Worm (Caenorhabditis elegans) whole organism, young adult: ENCODE data around the gene W03A5.6.

Source experiments
- B0035.1 ChIP-seq: sonication (generic microtip); optimal IDR thresholded peaks from 2 replicates; lab custom pipeline; 2016; ENCODE audit warnings: missing genetic modification characterization, mild to moderate bottlenecking, missing compliant biosample characterization, missing genotype, missing genetic modification reagents
- F57A8.1 ChIP-seq: fragments of 200-800 bp; sonication (Bioruptor generic); optimal IDR thresholded peaks from 2 replicates; lab custom pipeline; 2018; ENCODE audit warnings: mild to moderate bottlenecking, missing genetic modification characterization, moderate library complexity, missing compliant biosample characterization
- Y67H2A.10 ChIP-seq: fragments of 200-800 bp; sonication (Bioruptor generic); conservative IDR thresholded peaks from 2 replicates; pipeline ENCODE4 v1.3.6; 2022; ENCODE audit warnings: missing genetic modification reagents, missing genetic modification characterization, missing compliant biosample characterization
- ZK185.1 ChIP-seq: sonication (generic microtip); optimal IDR thresholded peaks from 2 replicates; lab custom pipeline; 2016; ENCODE audit warnings: mild to moderate bottlenecking, missing genetic modification characterization, missing compliant biosample characterization; ENCODE audit not compliant: poor library complexity, severe bottlenecking
- egl-44 ChIP-seq: fragments of 200-800 bp; sonication (Bioruptor generic); IDR thresholded peaks from 2 replicates; pipeline ENCODE4 v1.3.6; 2022; ENCODE audit warnings: missing genetic modification reagents, missing genetic modification characterization, missing compliant biosample characterization
- ekl-4 ChIP-seq: fragments of 200-800 bp; sonication (Bioruptor generic); IDR thresholded peaks from 2 replicates; pipeline ENCODE4 v1.3.6; 2022; ENCODE audit warnings: missing genetic modification reagents, missing genetic modification characterization, missing compliant biosample characterization
- fkh-3 ChIP-seq: sonication (generic microtip); optimal IDR thresholded peaks from 2 replicates; lab custom pipeline; 2016; ENCODE audit warnings: mild to moderate bottlenecking, missing genetic modification characterization, missing compliant biosample characterization
- hrde-1 ChIP-seq: sonication (generic microtip); optimal IDR thresholded peaks from 2 replicates; lab custom pipeline; 2016; ENCODE audit warnings: missing genetic modification characterization, mild to moderate bottlenecking, missing compliant biosample characterization, moderate library complexity, missing genotype, missing genetic modification reagents, borderline replicate concordance
- mxl-1 ChIP-seq: sonication (generic microtip); optimal IDR thresholded peaks from 2 replicates; lab custom pipeline; 2016; ENCODE audit warnings: missing genetic modification characterization, missing compliant biosample characterization
- nhr-120 ChIP-seq: fragments of 200-800 bp; sonication (Bioruptor generic); IDR thresholded peaks from 2 replicates; pipeline ENCODE4 v1.3.6; 2022; ENCODE audit warnings: missing genetic modification characterization, missing compliant biosample characterization
- snpc-4 ChIP-seq, 5 experiments: fragments of 150-350 bp in 1 of 5; sonication (generic microtip) in 4 of 5; optimal IDR thresholded peaks; 2 replicates each; lab custom pipeline; 2014 to 2018; ENCODE audit warnings: missing genetic modification characterization in 5 of 5, missing biosample characterization in 3 of 5, antibody characterized with exemption in 2 of 5, mild to moderate bottlenecking in 2 of 5, missing compliant biosample characterization in 2 of 5, missing genotype in 2 of 5, moderate library complexity in 2 of 5, missing genetic modification reagents in 1 of 5

DNA sequence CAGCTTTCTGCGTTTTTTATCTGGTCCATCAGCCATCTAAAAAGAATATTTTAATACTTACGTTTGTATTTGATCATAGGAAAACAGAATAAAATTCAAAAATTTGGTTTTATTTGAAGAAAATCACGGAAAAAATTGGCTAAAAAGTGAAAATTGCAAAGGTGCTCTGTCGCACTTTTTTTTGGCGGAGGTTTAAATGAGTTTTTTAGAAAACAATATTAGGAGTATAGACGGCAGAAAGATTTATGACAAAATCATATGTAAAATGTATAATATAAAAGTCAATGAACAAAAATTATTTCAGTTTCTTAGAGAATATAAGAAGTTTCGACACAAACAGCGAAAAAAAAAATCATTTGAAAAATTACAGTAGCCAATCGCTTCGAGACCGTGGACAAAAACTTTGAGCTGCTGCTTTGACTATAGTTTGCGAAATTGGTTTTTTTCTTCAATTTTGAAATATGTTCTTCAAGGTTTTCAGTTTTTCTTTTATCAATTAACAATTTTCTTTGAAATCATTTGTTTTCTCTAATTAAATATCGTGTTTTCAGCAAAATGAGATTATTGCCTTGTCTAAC, 43.4 kb upstream of the W03A5.6 start, which contains the start of the genes R02F2.7 and R02F2.4:
- TF ChIP-seq egl-44, result no peak
- no peak for TF ChIP-seq nhr-120 (GFP tag; lab: Robert Waterston, UW)
- no peak for TF ChIP-seq hrde-1
- TF ChIP-seq ekl-4 (GFP tag; lab: Robert Waterston, UW), result no peak
- no peak for TF ChIP-seq Y67H2A.10 (GFP tag; lab: Robert Waterston, UW)
- TF ChIP-seq snpc-4 (GFP tag; optimal IDR thresholded peaks at IDR 0.05; lab: Kevin White, UChicago), result no peak
- TF ChIP-seq snpc-4 (tag; optimal IDR thresholded peaks at IDR 0.05; lab: Kevin White, UChicago), result no peak
- no peak for TF ChIP-seq F57A8.1 (GFP tag; lab: Kevin White, UChicago)
- no peak for TF ChIP-seq B0035.1 (tag; lab: Kevin White, UChicago)
- no peak for TF ChIP-seq fkh-3 (tag; lab: Kevin White, UChicago)
- TF ChIP-seq mxl-1 (tag; lab: Kevin White, UChicago), result no peak
- no peak for TF ChIP-seq ZK185.1 (tag; lab: Kevin White, UChicago)
